Fruit fly (Drosophila melanogaster) whole organism, wandering third instar larva: ENCODE measurements around the gene CG34124.

ENCODE experiments used
- Abd-B ChIP-seq: fragments of >200 bp; optimal IDR thresholded peaks from 2 replicates; lab custom pipeline; 2017; ENCODE audit warnings: missing biosample characterization, missing genetic modification characterization
- CG32264 ChIP-seq: fragments of 200-800 bp; sonication (Bioruptor generic); optimal IDR thresholded peaks from 2 replicates; lab custom pipeline; 2016; ENCODE audit warnings: missing biosample characterization, missing genetic modification characterization
- Dfd ChIP-seq: fragments of >200 bp; optimal IDR thresholded peaks from 2 replicates; lab custom pipeline; 2017; ENCODE audit warnings: missing biosample characterization, missing genetic modification characterization
- Dif ChIP-seq: fragments of 200-275, 200-300 bp; sonication (Bioruptor generic); optimal IDR thresholded peaks from 2 replicates; lab custom pipeline; 2018; ENCODE audit warnings: missing biosample characterization, missing genetic modification characterization; ENCODE audit not compliant: partially characterized antibody
- GATAd ChIP-seq: sonication (Bioruptor generic); optimal IDR thresholded peaks from 2 replicates; lab custom pipeline; 2016; ENCODE audit warnings: missing biosample characterization, missing genetic modification characterization
- HLH106 ChIP-seq: fragments of 200-800 bp; optimal IDR thresholded peaks from 3 replicates; lab custom pipeline; 2019; ENCODE audit warnings: missing biosample characterization, mild to moderate bottlenecking, missing genetic modification characterization, moderate library complexity
- Hnf4 ChIP-seq: fragments of 200-800 bp; sonication (Bioruptor generic); optimal IDR thresholded peaks from 2 replicates; lab custom pipeline; 2016; ENCODE audit warnings: missing biosample characterization, mild to moderate bottlenecking, missing genetic modification characterization
- Hr78 ChIP-seq: fragments of >200 bp; optimal IDR thresholded peaks from 2 replicates; lab custom pipeline; 2017; ENCODE audit warnings: missing biosample characterization, missing genetic modification characterization
- Hr83 ChIP-seq: fragments of 200-300 bp; sonication (Bioruptor generic); optimal IDR thresholded peaks from 2 replicates; lab custom pipeline; 2016; ENCODE audit warnings: missing biosample characterization, mild to moderate bottlenecking, missing genetic modification characterization, moderate library complexity; ENCODE audit not compliant: poor library complexity, severe bottlenecking
- Jra ChIP-seq: sonication (Bioruptor generic); optimal IDR thresholded peaks from 2 replicates; lab custom pipeline; 2016; ENCODE audit warnings: missing biosample characterization, missing genetic modification characterization
- Myc ChIP-seq: fragments of >200 bp; optimal IDR thresholded peaks from 2 replicates; lab custom pipeline; 2017
- N ChIP-seq: fragments of >200 bp; optimal IDR thresholded peaks from 2 replicates; lab custom pipeline; 2018; ENCODE audit warnings: missing biosample characterization, missing external identifiers, missing genetic modification characterization
- OdsH ChIP-seq: fragments of 200-800 bp; sonication (Bioruptor generic); optimal IDR thresholded peaks from 2 replicates; lab custom pipeline; 2016; ENCODE audit warnings: missing biosample characterization, mild to moderate bottlenecking, missing genetic modification characterization
- Rel ChIP-seq, 2 experiments: fragments of 200-800 bp; sonication (Bioruptor generic) in 1 of 2; optimal IDR thresholded peaks; 2 replicates in 1 of 2; 3 replicates in 1 of 2; lab custom pipeline; 2016 to 2019; ENCODE audit warnings: mild to moderate bottlenecking in 2 of 2, missing biosample characterization in 2 of 2, missing genetic modification characterization in 2 of 2, moderate library complexity in 1 of 2
- Sp1 ChIP-seq: fragments of 200-800 bp; sonication (Bioruptor generic); optimal IDR thresholded peaks from 3 replicates; lab custom pipeline; 2019; ENCODE audit warnings: missing biosample characterization, mild to moderate bottlenecking, missing genetic modification characterization, moderate library complexity
- Vsx2 ChIP-seq: fragments of 200-300, 225-300 bp; sonication (Bioruptor generic); optimal IDR thresholded peaks from 2 replicates; lab custom pipeline; 2018; ENCODE audit warnings: missing biosample characterization, missing genetic modification characterization; ENCODE audit not compliant: partially characterized antibody
- br ChIP-seq: fragments of 200-800 bp; sonication (Bioruptor generic); optimal IDR thresholded peaks from 2 replicates; lab custom pipeline; 2016; ENCODE audit warnings: missing biosample characterization, missing genetic modification characterization
- brk ChIP-seq: fragments of 200-800 bp; sonication (Bioruptor generic); optimal IDR thresholded peaks from 2 replicates; lab custom pipeline; 2016; ENCODE audit warnings: missing biosample characterization, mild to moderate bottlenecking, missing genetic modification characterization
- dl ChIP-seq, 2 experiments: fragments of 175-275, 200-275 bp in 1 of 2; fragments of 200-275 bp in 1 of 2; sonication (Bioruptor generic); optimal IDR thresholded peaks; lab custom pipeline; 2018; ENCODE audit warnings: mild to moderate bottlenecking in 2 of 2, missing biosample characterization in 2 of 2, missing genetic modification characterization in 2 of 2, moderate library complexity in 2 of 2; ENCODE audit not compliant: partially characterized antibody in 2 of 2, insufficient read depth in 1 of 2
- dmrt93B ChIP-seq: fragments of 200-800 bp; sonication (Bioruptor generic); optimal IDR thresholded peaks from 2 replicates; lab custom pipeline; 2018; ENCODE audit warnings: missing biosample characterization, mild to moderate bottlenecking, missing genetic modification characterization
- ey ChIP-seq: fragments of 200-800 bp; sonication (Bioruptor generic); optimal IDR thresholded peaks from 2 replicates; lab custom pipeline; 2016; ENCODE audit warnings: missing biosample characterization, missing genetic modification characterization
- foxo ChIP-seq, 2 experiments: fragments of 200-800 bp; sonication (Bioruptor generic); optimal IDR thresholded peaks; 2 replicates in 1 of 2; 3 replicates in 1 of 2; lab custom pipeline; 2016 to 2017; ENCODE audit warnings: missing biosample characterization in 2 of 2, missing genetic modification characterization in 2 of 2
- fru ChIP-seq: fragments of 200-800 bp; sonication (Bioruptor generic); optimal IDR thresholded peaks from 3 replicates; lab custom pipeline; 2016; ENCODE audit warnings: missing biosample characterization, mild to moderate bottlenecking, missing genetic modification characterization
- h ChIP-seq: fragments of 200-800 bp; sonication (Bioruptor generic); optimal IDR thresholded peaks from 3 replicates; lab custom pipeline; 2016; ENCODE audit warnings: missing biosample characterization, mild to moderate bottlenecking, missing genetic modification characterization
- jim ChIP-seq: fragments of 175-275, 200-325 bp; sonication (Bioruptor generic); optimal IDR thresholded peaks from 2 replicates; lab custom pipeline; 2016; ENCODE audit warnings: missing biosample characterization, mild to moderate bottlenecking, missing genetic modification characterization
- lola ChIP-seq: fragments of >200 bp; optimal IDR thresholded peaks from 2 replicates; lab custom pipeline; 2017; ENCODE audit warnings: missing biosample characterization, missing genetic modification characterization
- pan ChIP-seq: fragments of >200 bp; optimal IDR thresholded peaks from 2 replicates; lab custom pipeline; 2017
- psq ChIP-seq: fragments of 200-800 bp; sonication (Bioruptor generic); optimal IDR thresholded peaks from 3 replicates; lab custom pipeline; 2017; ENCODE audit warnings: missing biosample characterization, mild to moderate bottlenecking, missing genetic modification characterization, moderate library complexity
- rgr ChIP-seq: fragments of 200-800 bp; sonication (Bioruptor generic); optimal IDR thresholded peaks from 3 replicates; lab custom pipeline; 2016; ENCODE audit warnings: missing biosample characterization, mild to moderate bottlenecking, missing genetic modification characterization
- sage ChIP-seq: fragments of 200-800 bp; sonication (Bioruptor generic); optimal IDR thresholded peaks from 2 replicates; lab custom pipeline; 2016; ENCODE audit warnings: missing biosample characterization, mild to moderate bottlenecking, missing genetic modification characterization
- sv ChIP-seq: fragments of 200-800 bp; sonication (Bioruptor generic); optimal IDR thresholded peaks from 3 replicates; lab custom pipeline; 2016; ENCODE audit warnings: missing biosample characterization, missing genetic modification characterization
- tai ChIP-seq: sonication (Bioruptor generic); optimal IDR thresholded peaks from 2 replicates; lab custom pipeline; 2016; ENCODE audit warnings: missing biosample characterization, missing genetic modification characterization
- woc ChIP-seq: sonication (Bioruptor generic); optimal IDR thresholded peaks from 2 replicates; lab custom pipeline; 2016; ENCODE audit warnings: missing biosample characterization, mild to moderate bottlenecking, missing genetic modification characterization

Gene CG34124

dm6 chr2L:4965923-4966322 lies 7.7 kb downstream of the CG34124 start:
- TF ChIP-seq psq (GFP tag; lab: Kevin White, UChicago) (no peak), OdsH (GFP tag; lab: Kevin White, UChicago) (no peak), Hnf4 (GFP tag; lab: Kevin White, UChicago) (no peak), pan (lab: Kevin White, UChicago) (no peak), Jra (GFP tag; lab: Kevin White, UChicago) (no peak), CG32264 (GFP tag; lab: Kevin White, UChicago) (no peak), Hr78 (GFP tag; lab: Kevin White, UChicago) (no peak), Rel (GFP tag; optimal IDR thresholded peaks at IDR 0.05; lab: Kevin White, UChicago) (no peak), Rel (tag; optimal IDR thresholded peaks at IDR 0.05; lab: Kevin White, UChicago) (no peak), brk (no peak), GATAd (no peak)

- no peak for TF ChIP-seq pan (lab: Kevin White, UChicago)
- TF ChIP-seq HLH106: no peak
- no peak for TF ChIP-seq fru (GFP tag; lab: Kevin White, UChicago)
These were observed 9.3 kb downstream of the CG34124 start, which contains the start of gene eIF3i for dm6 chr2L:4967511-4967910. TSS of gene eIF3i (minus strand) at chr2L:4967775.

dm6 chr2L:4968767-4969166 lies 10.6 kb downstream of the CG34124 start, which contains the start of the genes Scox and Polr1C:
TSS of gene Scox (minus strand) at chr2L:4968935.
TSS of gene Polr1C (plus strand) at chr2L:4969004.
- TF ChIP-seq Dfd (no peak), Myc (lab: Kevin White, UChicago) (peak; percentile 1)

- TF ChIP-seq pan (lab: Kevin White, UChicago): no peak
- TF ChIP-seq Rel (GFP tag; optimal IDR thresholded peaks at IDR 0.05; lab: Kevin White, UChicago): no peak
- TF ChIP-seq Rel (tag; optimal IDR thresholded peaks at IDR 0.05; lab: Kevin White, UChicago): peak; percentile 51
- TF ChIP-seq brk: no peak
- no peak for TF ChIP-seq sage
- no peak for TF ChIP-seq Abd-B (GFP tag; lab: Kevin White, UChicago)
- TF ChIP-seq woc: no peak
- no peak for TF ChIP-seq dl (GFP tag; optimal IDR thresholded peaks at IDR 0.05; lab: Kevin White, UChicago; ENCODE audit: insufficient read depth in 1 of 2, partially characterized antibody in 2 of 2)
- no peak for TF ChIP-seq tai (GFP tag; lab: Kevin White, UChicago)
- TF ChIP-seq ey (GFP tag; lab: Kevin White, UChicago): no peak
- TF ChIP-seq br (GFP tag; lab: Kevin White, UChicago): no peak
- TF ChIP-seq jim (GFP tag; lab: Kevin White, UChicago): no peak
- peak; percentile 2 for TF ChIP-seq HLH106
- TF ChIP-seq Myc (lab: Kevin White, UChicago): peak; percentile 46
- no peak for TF ChIP-seq N
These were observed 13.2 kb downstream of the CG34124 start, which contains the start of gene CG14043 for dm6 chr2L:4971329-4971798. TSS of gene CG14043 (plus strand) at chr2L:4971702.

dm6 chr2L:4973731-4974415 lies 15.7 kb downstream of the CG34124 start, which contains the start of gene mRpL28:
TSS of gene mRpL28 (plus strand) at chr2L:4973976.
- TF ChIP-seq Jra (GFP tag; lab: Kevin White, UChicago): no peak
- TF ChIP-seq psq (GFP tag; lab: Kevin White, UChicago): peak; percentile 2
- peak; percentile 15 for TF ChIP-seq HLH106
- no peak for TF ChIP-seq Rel (GFP tag; optimal IDR thresholded peaks at IDR 0.05; lab: Kevin White, UChicago)
- TF ChIP-seq Rel (tag; optimal IDR thresholded peaks at IDR 0.05; lab: Kevin White, UChicago): peak; percentile 88
- peak; percentile 16 for TF ChIP-seq Hr83 (GFP tag; lab: Kevin White, UChicago)
- TF ChIP-seq br (GFP tag; lab: Kevin White, UChicago): no peak
- peak; percentile 26 for TF ChIP-seq ey (GFP tag; lab: Kevin White, UChicago)

dm6 chr2L:4976988-4977551 lies 18.9 kb downstream of the CG34124 start, which contains the start of the genes Gmd and CG3792:
TSS of gene Gmd (minus strand) at chr2L:4977023.
TSS of gene CG3792 (plus strand) at chr2L:4977312.
- TF ChIP-seq ey (GFP tag; lab: Kevin White, UChicago) (peak; percentile 92), pan (lab: Kevin White, UChicago) (no peak), fru (GFP tag; lab: Kevin White, UChicago) (peak; percentile 96), brk (no peak), Dif (no peak), sv (GFP tag; lab: Kevin White, UChicago) (peak; percentile 97), Vsx2 (GFP tag; lab: Kevin White, UChicago) (no peak), Hr83 (GFP tag; lab: Kevin White, UChicago) (no peak), Myc (lab: Kevin White, UChicago) (peak; percentile 29), tai (GFP tag; lab: Kevin White, UChicago) (no peak), HLH106 (peak; percentile 95), jim (GFP tag; lab: Kevin White, UChicago) (no peak), lola (GFP tag; lab: Kevin White, UChicago) (no peak), br (GFP tag; lab: Kevin White, UChicago) (peak; percentile 93), GATAd (no peak), Sp1 (GFP tag; lab: Kevin White, UChicago) (peak; percentile 88), foxo (GFP tag; optimal IDR thresholded peaks at IDR 0.05; lab: Kevin White, UChicago) (peak; percentile 68 to 97), dmrt93B (GFP tag; lab: Kevin White, UChicago) (no peak), Rel (GFP tag; optimal IDR thresholded peaks at IDR 0.05; lab: Kevin White, UChicago) (no peak), Rel (tag; optimal IDR thresholded peaks at IDR 0.05; lab: Kevin White, UChicago) (peak; percentile 81), rgr (peak; percentile 96), CG32264 (GFP tag; lab: Kevin White, UChicago) (peak; percentile 80), h (GFP tag; lab: Kevin White, UChicago) (peak; percentile 97), N (no peak)
